Worm (Caenorhabditis elegans) whole organism, L1 larva: ENCODE results near the gene F21D5.5.

Experiments used
- egl-27 ChIP-seq, 2 experiments: fragments of 150-350 bp in 1 of 2; sonication (generic microtip); optimal IDR thresholded peaks; 3 replicates each; lab custom pipeline; 2017 to 2018; ENCODE audit warnings: missing biosample characterization in 2 of 2, missing genetic modification characterization in 2 of 2, missing genetic modification reagents in 2 of 2
- fkh-10 ChIP-seq: sonication (generic microtip); optimal IDR thresholded peaks from 2 replicates; lab custom pipeline; 2017; ENCODE audit warnings: missing biosample characterization, missing genetic modification reagents, missing genetic modification characterization
- lin-13 ChIP-seq: fragments of 150-350 bp; optimal IDR thresholded peaks from 2 replicates; lab custom pipeline; 2014; ENCODE audit warnings: missing biosample characterization, missing genetic modification reagents, missing genetic modification characterization

ce11 chrIV:8708046-8708445 is 31.1 kb downstream of the F21D5.5 start:
- no peak for TF ChIP-seq egl-27 (tag; optimal IDR thresholded peaks at IDR 0.05; lab: Kevin White, UChicago)
- no peak for TF ChIP-seq lin-13
- no peak for TF ChIP-seq fkh-10 (GFP tag; lab: Kevin White, UChicago)
